Worm (Caenorhabditis elegans): ENCODE data around the gene F22E5.22.

- TF ChIP-seq egl-27 (tag; optimal IDR thresholded peaks at IDR 0.05) (no peak), unc-62 (GFP tag; optimal IDR thresholded peaks at IDR 0.05 in 1 of 2) (peak in 1 of 2 experiments; percentile 35), unc-62 (tag; optimal IDR thresholded peaks at IDR 0.05) (no peak)
Measured at ce11 chrII:2710919-2711318, 45.2 kb downstream of the F22E5.22 start, which contains the start of gene T05A8.2.

All from whole organism, L4 larva.